Fruit fly (Drosophila melanogaster) whole organism, embryonic: ENCODE measurements around the gene CG1142.

Experiments used
- ATbp ChIP-seq: fragments of 200-800 bp; sonication (Bioruptor generic); optimal IDR thresholded peaks from 2 replicates; lab custom pipeline; 2017; ENCODE audit warnings: missing biosample characterization, mild to moderate bottlenecking, missing genetic modification characterization, missing genetic modification reagents
- Antp ChIP-seq: fragments of 200-800 bp; sonication (Bioruptor generic); optimal IDR thresholded peaks from 3 replicates; lab custom pipeline; 2016; ENCODE audit warnings: missing biosample characterization, missing genetic modification characterization
- B-H2 ChIP-seq: fragments of 200-800 bp; sonication (Bioruptor generic); optimal IDR thresholded peaks from 2 replicates; lab custom pipeline; 2018; ENCODE audit warnings: missing biosample characterization, mild to moderate bottlenecking, missing genetic modification characterization
- CG10654 ChIP-seq: fragments of 200-800 bp; sonication (Bioruptor generic); optimal IDR thresholded peaks from 2 replicates; lab custom pipeline; 2016; ENCODE audit warnings: missing biosample characterization, missing genetic modification characterization
- CG13624 ChIP-seq: fragments of 200-800 bp; sonication (Bioruptor generic); optimal IDR thresholded peaks from 2 replicates; lab custom pipeline; 2016; ENCODE audit warnings: missing biosample characterization, missing genetic modification characterization
- CG14860 ChIP-seq: fragments of 200-800 bp; sonication (Bioruptor generic); IDR thresholded peaks from 3 replicates; pipeline ENCODE4 v1.3.6; 2022; ENCODE audit warnings: missing biosample characterization, missing genetic modification characterization; ENCODE audit not compliant: partially characterized antibody
- CG1529 ChIP-seq: fragments of 200-800 bp; sonication (Bioruptor generic); optimal IDR thresholded peaks from 3 replicates; lab custom pipeline; 2018; ENCODE audit warnings: missing biosample characterization, missing genetic modification characterization
- CG16815 ChIP-seq: fragments of 200-800 bp; sonication (Bioruptor generic); optimal IDR thresholded peaks from 3 replicates; lab custom pipeline; 2017; ENCODE audit warnings: missing biosample characterization, mild to moderate bottlenecking, missing genetic modification characterization
- CG18476 ChIP-seq: fragments of 200-800 bp; sonication (Bioruptor generic); optimal IDR thresholded peaks from 2 replicates; lab custom pipeline; 2016; ENCODE audit warnings: missing biosample characterization, mild to moderate bottlenecking, missing genetic modification characterization
- CG3163 ChIP-seq: fragments of 200-800 bp; sonication (Bioruptor generic); optimal IDR thresholded peaks from 3 replicates; lab custom pipeline; 2016; ENCODE audit warnings: missing biosample characterization, missing genetic modification characterization
- CG43689 ChIP-seq: fragments of 200-800 bp; sonication (Bioruptor generic); IDR thresholded peaks from 2 replicates; pipeline ENCODE4 v1.3.6; 2022; ENCODE audit warnings: missing biosample characterization, missing genetic modification characterization
- CG5180 ChIP-seq: fragments of 200-800 bp; sonication (Bioruptor generic); optimal IDR thresholded peaks from 3 replicates; lab custom pipeline; 2017; ENCODE audit warnings: missing biosample characterization, missing genetic modification characterization, mild to moderate bottlenecking, moderate library complexity, missing genetic modification reagents
- CG6272 ChIP-seq: fragments of 200-800 bp; sonication (Bioruptor generic); IDR thresholded peaks from 2 replicates; pipeline ENCODE4 v1.3.6; 2022; ENCODE audit warnings: missing biosample characterization, missing genetic modification characterization
- CG6654 ChIP-seq: fragments of 200-800 bp; sonication (Bioruptor generic); optimal IDR thresholded peaks from 2 replicates; lab custom pipeline; 2017; ENCODE audit warnings: missing biosample characterization, mild to moderate bottlenecking, missing genetic modification characterization
- CG6813 ChIP-seq: fragments of 200-800 bp; sonication (Bioruptor generic); optimal IDR thresholded peaks from 2 replicates; lab custom pipeline; 2017; ENCODE audit warnings: missing biosample characterization, missing genetic modification characterization, mild to moderate bottlenecking, moderate library complexity, missing genetic modification reagents
- CG8290 ChIP-seq, 3 experiments: fragments of 200-800 bp; sonication (Bioruptor generic); optimal IDR thresholded peaks; 2 replicates each; lab custom pipeline; 2016 to 2019; ENCODE audit warnings: missing biosample characterization in 3 of 3, missing genetic modification characterization in 3 of 3, mild to moderate bottlenecking in 2 of 3, moderate library complexity in 1 of 3
- CG8388 ChIP-seq: fragments of 200-800 bp; sonication (Bioruptor generic); optimal IDR thresholded peaks from 2 replicates; lab custom pipeline; 2019; ENCODE audit warnings: missing biosample characterization, mild to moderate bottlenecking, missing genetic modification characterization, moderate library complexity
- CG8478 ChIP-seq: fragments of >200 bp; optimal IDR thresholded peaks from 2 replicates; lab custom pipeline; 2018
- CG9797 ChIP-seq: fragments of 200-800 bp; sonication (Bioruptor generic); optimal IDR thresholded peaks from 3 replicates; lab custom pipeline; 2018; ENCODE audit warnings: missing biosample characterization, mild to moderate bottlenecking, missing genetic modification characterization
- Hand ChIP-seq: fragments of 200-800 bp; sonication (Bioruptor generic); optimal IDR thresholded peaks from 2 replicates; lab custom pipeline; 2017; ENCODE audit warnings: mild to moderate bottlenecking, missing biosample characterization, missing genetic modification reagents, missing genetic modification characterization
- Hr78 ChIP-seq, 2 experiments: fragments of 200-800 bp in 1 of 2; fragments of >200 bp in 1 of 2; sonication (Bioruptor generic) in 1 of 2; optimal IDR thresholded peaks; 2 replicates each; lab custom pipeline; 2017 to 2019; ENCODE audit warnings: missing biosample characterization in 2 of 2, missing genetic modification characterization in 2 of 2, mild to moderate bottlenecking in 1 of 2, moderate library complexity in 1 of 2
- NC2β ChIP-seq: fragments of 200-800 bp; sonication (Bioruptor generic); optimal IDR thresholded peaks from 2 replicates; lab custom pipeline; 2016; ENCODE audit warnings: missing biosample characterization, missing genetic modification characterization
- Oaz ChIP-seq: fragments of 200-800 bp; sonication (Bioruptor generic); IDR thresholded peaks from 2 replicates; pipeline ENCODE4 v1.3.6; 2022; ENCODE audit warnings: missing biosample characterization, missing genetic modification characterization
- Oli ChIP-seq: fragments of 200-800 bp; sonication (Bioruptor generic); optimal IDR thresholded peaks from 2 replicates; lab custom pipeline; 2018; ENCODE audit warnings: missing biosample characterization, mild to moderate bottlenecking, missing genetic modification characterization, moderate library complexity
- Sry-β ChIP-seq: fragments of 200-800 bp; sonication (Bioruptor generic); optimal IDR thresholded peaks from 2 replicates; lab custom pipeline; 2018; ENCODE audit warnings: missing biosample characterization, mild to moderate bottlenecking, missing genetic modification characterization, moderate library complexity
- YL-1 ChIP-seq: fragments of 200-800 bp; sonication (Bioruptor generic); optimal IDR thresholded peaks from 3 replicates; lab custom pipeline; 2017; ENCODE audit warnings: missing biosample characterization, mild to moderate bottlenecking, missing genetic modification characterization
- amos ChIP-seq: fragments of 200-800 bp; sonication (Bioruptor generic); IDR thresholded peaks from 2 replicates; pipeline ENCODE4 v1.3.6; 2022; ENCODE audit warnings: missing biosample characterization, missing genetic modification characterization; ENCODE audit not compliant: partially characterized antibody
- ato ChIP-seq: fragments of 200-800 bp; sonication (Bioruptor generic); IDR thresholded peaks from 2 replicates; pipeline ENCODE4 v1.3.6; 2022; ENCODE audit warnings: missing biosample characterization, missing genetic modification characterization; ENCODE audit not compliant: partially characterized antibody
- cas ChIP-seq: fragments of 200-800 bp; sonication (Bioruptor generic); IDR thresholded peaks from 2 replicates; pipeline ENCODE4 v1.3.6; 2022; ENCODE audit warnings: missing biosample characterization, missing genetic modification characterization
- chif ChIP-seq, 2 experiments: fragments of 200-800 bp; sonication (Bioruptor generic); optimal IDR thresholded peaks; 3 replicates each; lab custom pipeline; 2016; ENCODE audit warnings: missing biosample characterization in 2 of 2, missing genetic modification characterization in 2 of 2
- crol ChIP-seq: fragments of 200-800 bp; sonication (Bioruptor generic); IDR thresholded peaks from 2 replicates; pipeline ENCODE4 v1.3.6; 2022; ENCODE audit warnings: missing biosample characterization, missing genetic modification characterization
- en ChIP-seq: fragments of 200-800 bp; sonication (Bioruptor generic); optimal IDR thresholded peaks from 2 replicates; lab custom pipeline; 2016; ENCODE audit warnings: missing biosample characterization, missing genetic modification characterization
- fd3F ChIP-seq: fragments of 200-800 bp; sonication (Bioruptor generic); optimal IDR thresholded peaks from 2 replicates; lab custom pipeline; 2018; ENCODE audit warnings: missing biosample characterization, mild to moderate bottlenecking, missing genetic modification characterization, moderate library complexity
- fd64A ChIP-seq: fragments of 200-800 bp; sonication (Bioruptor generic); optimal IDR thresholded peaks from 3 replicates; lab custom pipeline; 2018; ENCODE audit warnings: missing biosample characterization, mild to moderate bottlenecking, missing genetic modification characterization
- fu2 ChIP-seq: fragments of 200-800 bp; sonication (Bioruptor generic); optimal IDR thresholded peaks from 2 replicates; lab custom pipeline; 2016; ENCODE audit warnings: missing biosample characterization, missing genetic modification characterization
- grn ChIP-seq: fragments of 200-800 bp; sonication (Bioruptor generic); optimal IDR thresholded peaks from 3 replicates; lab custom pipeline; 2017; ENCODE audit warnings: missing biosample characterization, missing genetic modification characterization
- ham ChIP-seq: fragments of 200-800 bp; sonication (Bioruptor generic); IDR thresholded peaks from 2 replicates; pipeline ENCODE4 v1.3.6; 2022; ENCODE audit warnings: missing biosample characterization, missing genetic modification characterization
- ind ChIP-seq: fragments of 200-800 bp; sonication (Bioruptor generic); optimal IDR thresholded peaks from 3 replicates; lab custom pipeline; 2016; ENCODE audit warnings: missing biosample characterization, missing genetic modification characterization
- jumu ChIP-seq: fragments of 200-800 bp; sonication (Bioruptor generic); optimal IDR thresholded peaks from 3 replicates; lab custom pipeline; 2016; ENCODE audit warnings: missing biosample characterization, missing genetic modification characterization
- maf-S ChIP-seq: fragments of 200-800 bp; sonication (Bioruptor generic); optimal IDR thresholded peaks from 2 replicates; lab custom pipeline; 2016; ENCODE audit warnings: missing biosample characterization, missing genetic modification characterization
- mam ChIP-seq: fragments of 200-800 bp; sonication (Bioruptor generic); optimal IDR thresholded peaks from 3 replicates; lab custom pipeline; 2016; ENCODE audit warnings: missing biosample characterization, missing genetic modification characterization
- mirr ChIP-seq: fragments of 200-800 bp; sonication (Bioruptor generic); optimal IDR thresholded peaks from 3 replicates; lab custom pipeline; 2018; ENCODE audit warnings: missing biosample characterization, mild to moderate bottlenecking, missing genetic modification characterization
- p53 ChIP-seq: fragments of 200-800 bp; sonication (Bioruptor generic); optimal IDR thresholded peaks from 2 replicates; lab custom pipeline; 2016; ENCODE audit warnings: missing biosample characterization, missing genetic modification characterization
- slp2 ChIP-seq: fragments of 200-800 bp; sonication (Bioruptor generic); optimal IDR thresholded peaks from 2 replicates; lab custom pipeline; 2016; ENCODE audit warnings: missing biosample characterization, missing genetic modification characterization
- stwl ChIP-seq: fragments of 200-800 bp; sonication (Bioruptor generic); optimal IDR thresholded peaks from 3 replicates; lab custom pipeline; 2018; ENCODE audit warnings: missing biosample characterization, mild to moderate bottlenecking, missing genetic modification characterization, moderate library complexity
- tna ChIP-seq: fragments of 200-800 bp; sonication (Bioruptor generic); IDR thresholded peaks from 2 replicates; pipeline ENCODE4 v1.3.6; 2022; ENCODE audit warnings: missing biosample characterization, missing genetic modification characterization; ENCODE audit not compliant: partially characterized antibody
- ttk ChIP-seq: fragments of 200-800 bp; sonication (Bioruptor generic); IDR thresholded peaks from 2 replicates; pipeline ENCODE4 v2.1.2; 2022; ENCODE audit warnings: missing biosample characterization, missing genetic modification characterization
- tup ChIP-seq: fragments of 200-800 bp; sonication (Bioruptor generic); optimal IDR thresholded peaks from 2 replicates; lab custom pipeline; 2016; ENCODE audit warnings: missing biosample characterization, mild to moderate bottlenecking, missing genetic modification characterization, moderate library complexity
- tx ChIP-seq: fragments of 200-800 bp; sonication (Bioruptor generic); optimal IDR thresholded peaks from 2 replicates; lab custom pipeline; 2016; ENCODE audit warnings: missing biosample characterization, missing genetic modification characterization
- yki ChIP-seq: fragments of >200 bp; optimal IDR thresholded peaks from 3 replicates; lab custom pipeline; 2018

Gene CG1142

dm6 chr3R:7474616-7475120 is 1.1 kb upstream of the CG1142 start (continued):
- TF ChIP-seq ind (GFP tag; lab: Kevin White, UChicago) = no peak
- TF ChIP-seq fd3F = no peak
- peak; percentile 52 for TF ChIP-seq CG5180 (GFP tag; lab: Kevin White, UChicago)
- TF ChIP-seq Sry-β = no peak
- peak; percentile 97 for TF ChIP-seq crol (GFP tag; lab: Robert Waterston, UW)
- peak; percentile 87 for TF ChIP-seq fd64A
- TF ChIP-seq stwl (tag; lab: Kevin White, UChicago) = no peak
- peak; percentile 37 for TF ChIP-seq slp2
- peak; percentile 9 for TF ChIP-seq CG9797
- peak; percentile 32; the same call in 1 of the 2 replicates for TF ChIP-seq CG6272 (GFP tag; lab: Robert Waterston, UW)
- TF ChIP-seq CG18476 (GFP tag; lab: Kevin White, UChicago) = peak; percentile 35
- peak; percentile 62 for TF ChIP-seq CG8290 (GFP tag; optimal IDR thresholded peaks at IDR 0.05; lab: Kevin White, UChicago)
- TF ChIP-seq CG8290 (tag; optimal IDR thresholded peaks at IDR 0.05; lab: Kevin White, UChicago) = peak; percentile 31 to 94
- no peak for TF ChIP-seq CG43689 (GFP tag; lab: Robert Waterston, UW)
- no peak for TF ChIP-seq yki
- TF ChIP-seq p53 = peak; percentile 1
- TF ChIP-seq chif (GFP tag; optimal IDR thresholded peaks at IDR 0.05; lab: Kevin White, UChicago) = peak in 1 of 2 experiments; percentile 39
- peak; percentile 64 for TF ChIP-seq ATbp
- TF ChIP-seq NC2β (GFP tag; lab: Kevin White, UChicago) = peak; percentile 64
- peak; percentile 99 for TF ChIP-seq mirr (GFP tag; lab: Kevin White, UChicago)
- no peak; the same call in 1 of the 2 replicates for TF ChIP-seq ham
- peak; percentile 40; the same call in 1 of the 2 replicates for TF ChIP-seq Oaz
- peak; percentile 24 for TF ChIP-seq CG8388 (GFP tag; lab: Kevin White, UChicago)
- peak; percentile 12 for TF ChIP-seq Oli (tag; lab: Kevin White, UChicago)
- TF ChIP-seq CG6654 = no peak
- peak; percentile 98 for TF ChIP-seq CG14860
- peak; percentile 72 for TF ChIP-seq Antp
- peak; percentile 87 for TF ChIP-seq grn (GFP tag; lab: Kevin White, UChicago)
- no peak for TF ChIP-seq en (GFP tag; lab: Kevin White, UChicago)
- peak; percentile 22 for TF ChIP-seq CG10654 (GFP tag; lab: Kevin White, UChicago)
- TF ChIP-seq tna (GFP tag; lab: Robert Waterston, UW) = peak; percentile 97
- peak; percentile 51 for TF ChIP-seq ttk (GFP tag; lab: Robert Waterston, UW)
- peak in 1 of 2 experiments; percentile 88 for TF ChIP-seq Hr78 (GFP tag; optimal IDR thresholded peaks at IDR 0.05; lab: Kevin White, UChicago)
- TF ChIP-seq maf-S = peak; percentile 28
- no peak for TF ChIP-seq mam (GFP tag; lab: Kevin White, UChicago)
- peak; percentile 81 for TF ChIP-seq CG6813
- TF ChIP-seq CG13624 = peak; percentile 40
- peak; percentile 96 for TF ChIP-seq B-H2 (GFP tag; lab: Kevin White, UChicago)
- TF ChIP-seq tx (GFP tag; lab: Kevin White, UChicago) = peak; percentile 22
- TF ChIP-seq tup (GFP tag; lab: Kevin White, UChicago) = no peak
- peak; percentile 39 for TF ChIP-seq fu2 (GFP tag; lab: Kevin White, UChicago)
- peak; percentile 74 for TF ChIP-seq jumu (GFP tag; lab: Kevin White, UChicago)
- peak; percentile 68 for TF ChIP-seq Hand (GFP tag; lab: Kevin White, UChicago)
- TF ChIP-seq CG3163 (GFP tag; lab: Kevin White, UChicago) = peak; percentile 50
- TF ChIP-seq amos = peak; percentile 97
- peak; percentile 95 for TF ChIP-seq ato (GFP tag; lab: Robert Waterston, UW)
- peak; percentile 50; the same call in 1 of the 2 replicates for TF ChIP-seq cas (GFP tag; lab: Robert Waterston, UW)
- no peak for TF ChIP-seq CG16815 (GFP tag; lab: Kevin White, UChicago)
- TF ChIP-seq CG1529 (GFP tag; lab: Kevin White, UChicago) = peak; percentile 54
- TF ChIP-seq YL-1 (GFP tag; lab: Kevin White, UChicago) = peak; percentile 32
- no peak for TF ChIP-seq CG8478 (lab: Kevin White, UChicago)
